Worm (Caenorhabditis elegans): ENCODE results near the gene R07E5.17.
"Not testable (repeated sequence)": the region's sequence is repeated elsewhere in the genome, so short reads cannot be mapped to it uniquely, and the experiment has no call there.

The R07E5.17 gene

ce11 chrIII:4369381-4369809 is 34.8 kb downstream of the R07E5.17 start (continued):
- TF ChIP-seq F37B4.10 (GFP tag; IDR thresholded peaks at IDR 0.05) (0 out of 2 replicates have a peak, but pooled peaks have one; percentile 22), C06A6.2 (GFP tag; conservative IDR thresholded peaks at IDR 0.05) (peak; percentile 50; the same call in 1 of the 2 replicates), rcor-1 (GFP tag; IDR thresholded peaks at IDR 0.05) (peak; percentile 85), snpc-4 (tag; optimal IDR thresholded peaks at IDR 0.05) (peak in 2 of 4 experiments; percentile 44 to 65), egl-44 (GFP tag; IDR thresholded peaks at IDR 0.05) (peak; percentile 76), cebp-2 (GFP tag; IDR thresholded peaks at IDR 0.05) (0 out of 2 replicates have a peak, but pooled peaks have one; percentile 7), ekl-4 (GFP tag; IDR thresholded peaks at IDR 0.05) (peak; percentile 64; the same call in 1 of the 2 replicates), ztf-28 (GFP tag; IDR thresholded peaks at IDR 0.05) (0 out of 2 replicates have a peak, but pooled peaks have one; percentile 40), lin-40 (tag; optimal IDR thresholded peaks at IDR 0.05) (peak; percentile 73), F33H1.4 (GFP tag; IDR thresholded peaks at IDR 0.05) (peak; percentile 45; the same call in 1 of the 2 replicates), ztf-26 (tag; optimal IDR thresholded peaks at IDR 0.05) (peak; percentile 56), ceh-91 (GFP tag; IDR thresholded peaks at IDR 0.05) (0 out of 2 replicates have a peak, but pooled peaks have one; percentile 39), ceh-40 (GFP tag; IDR thresholded peaks at IDR 0.05) (peak; percentile 51; the same call in 1 of the 2 replicates), Y53G8AR.9 (GFP tag; conservative IDR thresholded peaks at IDR 0.05) (0 out of 2 replicates have a peak, but pooled peaks have one; percentile 73), mel-28 (tag; optimal IDR thresholded peaks at IDR 0.05; ENCODE audit: borderline replicate concordance) (peak; percentile 33), C17E4.6 (GFP tag; IDR thresholded peaks at IDR 0.05) (peak; percentile 67; the same call in 1 of the 2 replicates), fkh-3 (tag; optimal IDR thresholded peaks at IDR 0.05) (peak; percentile 55), nhr-90 (tag; optimal IDR thresholded peaks at IDR 0.05) (peak; percentile 40), lin-26 (GFP tag; IDR thresholded peaks at IDR 0.05) (peak; percentile 86), nfyb-1 (GFP tag; IDR thresholded peaks at IDR 0.05) (peak; percentile 84), hsf-1 (GFP tag; IDR thresholded peaks at IDR 0.05) (0 out of 2 replicates have a peak, but pooled peaks have one; percentile 59), mcd-1 (GFP tag; IDR thresholded peaks at IDR 0.05) (peak; percentile 80), F22D6.2 (tag; optimal IDR thresholded peaks at IDR 0.05) (peak; percentile 1)
- TF ChIP-seq snpc-4 (GFP tag; optimal IDR thresholded peaks at IDR 0.05), result not testable (repeated sequence)

ce11 chrIII:4367649-4368048 is 36.6 kb downstream of the R07E5.17 start, which contains the start of gene ckb-2:
Gene ckb-2, plus strand, starts transcription at chrIII:4367949.
- TF ChIP-seq tlf-1 (GFP tag; optimal IDR thresholded peaks at IDR 0.05) (no peak), F23B12.7 (tag; optimal IDR thresholded peaks at IDR 0.05; ENCODE audit: insufficient read depth) (no peak), repo-1 (tag; optimal IDR thresholded peaks at IDR 0.05) (no peak), sea-2 (GFP tag; IDR thresholded peaks at IDR 0.05) (no peak), egrh-3 (GFP tag; IDR thresholded peaks at IDR 0.05) (no peak), attf-6 (GFP tag; IDR thresholded peaks at IDR 0.05) (no peak), snpc-4 (GFP tag; optimal IDR thresholded peaks at IDR 0.05) (no peak), snpc-4 (tag; optimal IDR thresholded peaks at IDR 0.05) (no peak), cebp-2 (GFP tag; IDR thresholded peaks at IDR 0.05) (no peak), unc-130 (GFP tag; optimal IDR thresholded peaks at IDR 0.05) (no peak), nhr-120 (GFP tag; IDR thresholded peaks at IDR 0.05) (no peak), him-1 (tag; optimal IDR thresholded peaks at IDR 0.05) (no peak), ceh-40 (GFP tag; IDR thresholded peaks at IDR 0.05) (no peak), ama-1 (optimal IDR thresholded peaks at IDR 0.05) (no peak), ama-1 (GFP tag; optimal IDR thresholded peaks at IDR 0.05) (no peak), D2030.7 (GFP tag; IDR thresholded peaks at IDR 0.05) (no peak), atf-7 (tag; optimal IDR thresholded peaks at IDR 0.05) (no peak)

DNA sequence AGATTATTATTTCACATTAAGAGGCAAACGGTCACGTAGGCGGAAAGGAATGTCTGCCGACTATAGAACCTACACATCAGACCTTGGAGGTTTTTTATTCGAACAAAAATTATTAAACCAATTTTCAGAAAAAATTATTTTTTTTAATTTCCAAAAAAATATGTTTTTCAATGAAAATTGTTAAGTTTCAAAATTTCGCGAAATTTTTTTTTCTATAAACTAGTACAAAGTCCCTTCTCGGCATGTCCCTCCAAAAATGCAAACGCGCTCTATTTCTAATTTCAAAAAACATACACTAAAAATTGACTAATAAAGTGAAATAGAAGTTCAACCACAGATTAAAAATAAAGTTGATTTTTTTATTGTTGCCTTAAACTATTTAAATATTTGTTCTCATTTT is 39.3 kb downstream of the R07E5.17 start, which contains the start of gene ckb-1:
TSS of gene ckb-1 (plus strand) at position 301 of the 400 bp plus-strand sequence.
- TF ChIP-seq ceh-27 (GFP tag; optimal IDR thresholded peaks at IDR 0.05) (no peak), F39B2.1 (GFP tag; IDR thresholded peaks at IDR 0.05) (no peak), zfh-2 (GFP tag; conservative IDR thresholded peaks at IDR 0.05) (no peak), mxl-1 (tag; optimal IDR thresholded peaks at IDR 0.05) (no peak), mes-4 (tag; optimal IDR thresholded peaks at IDR 0.05) (no peak), nhr-80 (tag; optimal IDR thresholded peaks at IDR 0.05) (no peak), snpc-1.1 (tag; optimal IDR thresholded peaks at IDR 0.05; ENCODE audit: insufficient read depth) (no peak), snpc-1.3 (tag; optimal IDR thresholded peaks at IDR 0.05; ENCODE audit: insufficient read depth) (no peak), Y53G8AR.9 (GFP tag; conservative IDR thresholded peaks at IDR 0.05) (no peak), chd-7 (tag; optimal IDR thresholded peaks at IDR 0.05) (no peak), B0261.1 (tag; optimal IDR thresholded peaks at IDR 0.05) (no peak), C17E4.6 (GFP tag; IDR thresholded peaks at IDR 0.05) (no peak), lin-40 (tag; optimal IDR thresholded peaks at IDR 0.05) (no peak), ztf-28 (GFP tag; IDR thresholded peaks at IDR 0.05) (no peak)

All from whole organism, young adult.